Fruit fly (Drosophila melanogaster): ENCODE results near the gene Nepl14.
A peak's percentile ranks its signal among the peaks of the same experiment; 100 is the strongest.

dm6 chr3R:22724149-22724973, 39.1 kb downstream of the Nepl14 start, which contains the start of gene Irp-1A:
- TF ChIP-seq HLH106 (tag; optimal IDR thresholded peaks at IDR 0.05) (peak; percentile 68), Myc (optimal IDR thresholded peaks at IDR 0.05) (peak; percentile 26), psq (GFP tag; optimal IDR thresholded peaks at IDR 0.05) (peak; percentile 62), fru (GFP tag; optimal IDR thresholded peaks at IDR 0.05) (peak; percentile 51), Rel (GFP tag; optimal IDR thresholded peaks at IDR 0.05) (no peak), Rel (tag; optimal IDR thresholded peaks at IDR 0.05) (peak; percentile 37), CrebA (GFP tag; optimal IDR thresholded peaks at IDR 0.05; ENCODE audit: borderline replicate concordance) (no peak), dmrt93B (GFP tag; optimal IDR thresholded peaks at IDR 0.05) (peak; percentile 3), dl (GFP tag; optimal IDR thresholded peaks at IDR 0.05; ENCODE audit: insufficient read depth in 1 of 2, partially characterized antibody in 2 of 2) (no peak), N (GFP tag; optimal IDR thresholded peaks at IDR 0.05) (no peak), usp (GFP tag; optimal IDR thresholded peaks at IDR 0.05) (no peak), Sp1 (GFP tag; optimal IDR thresholded peaks at IDR 0.05) (peak; percentile 75), Hnf4 (GFP tag; optimal IDR thresholded peaks at IDR 0.05) (no peak)
